Fruit fly (Drosophila melanogaster): ENCODE results near the gene CG15546.

Gene CG15546

DNA sequence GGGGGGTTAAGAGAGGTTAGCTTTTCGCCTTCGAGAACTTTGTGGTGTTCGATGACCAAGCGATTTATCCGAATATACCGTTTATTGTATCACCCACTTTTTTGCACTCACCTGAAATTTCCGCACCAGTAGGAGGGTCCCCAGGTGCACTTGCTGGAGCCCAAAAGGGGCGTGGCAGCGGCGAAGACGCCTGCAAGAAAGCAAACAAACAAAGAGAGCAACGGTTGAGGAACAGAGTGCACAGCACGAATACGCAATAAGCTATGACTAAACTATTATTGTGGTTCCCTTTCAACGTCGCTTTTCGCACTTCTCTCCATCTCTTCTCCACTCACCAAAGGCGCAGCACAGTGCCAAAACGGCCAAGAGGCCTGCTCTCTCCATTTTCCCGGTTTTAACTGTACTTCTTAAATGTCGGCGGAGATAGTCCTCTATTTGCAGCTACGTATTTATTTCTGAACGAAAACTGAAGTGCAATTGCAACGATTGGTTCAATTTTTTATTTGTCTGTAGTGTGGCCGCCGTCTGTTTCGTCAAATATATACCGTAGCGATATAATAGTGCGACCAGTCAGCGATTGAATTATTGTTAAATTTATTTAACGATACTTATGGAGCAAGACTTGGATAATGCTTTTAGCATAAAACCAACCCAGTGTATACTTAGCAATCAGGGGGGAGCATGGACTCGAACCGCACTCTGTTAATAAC, 12.7 kb upstream of the CG15546 start, which contains the start of gene Sap-r (continued):
- TF ChIP-seq otp (GFP tag; IDR thresholded peaks at IDR 0.05) (no peak), tx (GFP tag; optimal IDR thresholded peaks at IDR 0.05) (no peak), MESR4 (GFP tag; optimal IDR thresholded peaks at IDR 0.05) (peak; percentile 96), CG5953 (GFP tag; IDR thresholded peaks at IDR 0.05) (no peak), CoRest (tag; optimal IDR thresholded peaks at IDR 0.05) (peak; percentile 43), D (optimal IDR thresholded peaks at IDR 0.05) (no peak), D (GFP tag; optimal IDR thresholded peaks at IDR 0.05) (no peak), shn (GFP tag; optimal IDR thresholded peaks at IDR 0.05) (no peak), chn (GFP tag; optimal IDR thresholded peaks at IDR 0.05) (no peak), dati (GFP tag; IDR thresholded peaks at IDR 0.05) (no peak), twi (tag; optimal IDR thresholded peaks at IDR 0.05) (no peak), stc (GFP tag; IDR thresholded peaks at IDR 0.05) (no peak), CG10431 (GFP tag; optimal IDR thresholded peaks at IDR 0.05) (no peak), ato (GFP tag; IDR thresholded peaks at IDR 0.05; ENCODE audit: partially characterized antibody) (0 out of 2 replicates have a peak, but pooled peaks have one; percentile 47), jumu (GFP tag; optimal IDR thresholded peaks at IDR 0.05) (no peak), CG1602 (GFP tag; optimal IDR thresholded peaks at IDR 0.05) (no peak), ttk (GFP tag; IDR thresholded peaks at IDR 0.05) (no peak), CG17912 (GFP tag; optimal IDR thresholded peaks at IDR 0.05) (peak; percentile 58), CG2199 (GFP tag; IDR thresholded peaks at IDR 0.05) (no peak), klu (GFP tag; IDR thresholded peaks at IDR 0.05) (no peak), Med (GFP tag) (peak; percentile 91), CG4424 (GFP tag; optimal IDR thresholded peaks at IDR 0.05) (no peak), esg (GFP tag; conservative IDR thresholded peaks at IDR 0.05) (no peak), Hey (tag; optimal IDR thresholded peaks at IDR 0.05) (no peak), CG2875 (GFP tag; optimal IDR thresholded peaks at IDR 0.05) (no peak), nerfin-1 (tag; optimal IDR thresholded peaks at IDR 0.05) (peak; percentile 1), hbn (GFP tag; IDR thresholded peaks at IDR 0.05; ENCODE audit: partially characterized antibody) (peak; percentile 72), CG17612 (GFP tag; IDR thresholded peaks at IDR 0.05) (no peak), CG9932 (GFP tag; IDR thresholded peaks at IDR 0.05) (peak; percentile 49; the same call in 1 of the 2 replicates), aop (GFP tag; IDR thresholded peaks at IDR 0.05) (no peak), Max (GFP tag; optimal IDR thresholded peaks at IDR 0.05) (no peak), CG9797 (GFP tag; optimal IDR thresholded peaks at IDR 0.05) (peak; percentile 97), CG3163 (GFP tag; optimal IDR thresholded peaks at IDR 0.05) (peak; percentile 48), oc (tag; optimal IDR thresholded peaks at IDR 0.05) (no peak), Ets97D (GFP tag; optimal IDR thresholded peaks at IDR 0.05) (peak; percentile 89), CG1647 (GFP tag; optimal IDR thresholded peaks at IDR 0.05) (no peak), CG6689 (GFP tag; IDR thresholded peaks at IDR 0.05) (no peak), tup (GFP tag; optimal IDR thresholded peaks at IDR 0.05) (no peak), CG10462 (GFP tag; optimal IDR thresholded peaks at IDR 0.05) (no peak), maf-S (GFP tag; optimal IDR thresholded peaks at IDR 0.05) (peak; percentile 23), schlank (tag; optimal IDR thresholded peaks at IDR 0.05) (no peak), ara (GFP tag; IDR thresholded peaks at IDR 0.05) (no peak), CG31365 (tag; optimal IDR thresholded peaks at IDR 0.05) (no peak), hkb (optimal IDR thresholded peaks at IDR 0.05) (no peak), hkb (GFP tag; IDR thresholded peaks at IDR 0.05) (0 out of 2 replicates have a peak, but pooled peaks have one; percentile 22), CG12155 (GFP tag; optimal IDR thresholded peaks at IDR 0.05) (peak; percentile 2), CG42726 (GFP tag; IDR thresholded peaks at IDR 0.05; ENCODE audit: partially characterized antibody) (peak; percentile 89), Trl (optimal IDR thresholded peaks at IDR 0.05) (no peak), Trl (GFP tag; optimal IDR thresholded peaks at IDR 0.05) (no peak), jing (GFP tag; optimal IDR thresholded peaks at IDR 0.05) (no peak), CG15269 (tag; optimal IDR thresholded peaks at IDR 0.05) (no peak), CrebB (tag; optimal IDR thresholded peaks at IDR 0.05) (peak; percentile 41)
